Worm (Caenorhabditis elegans) whole organism, mixed stage, embryonic: Measurements from ENCODE around the gene drh-1.

Experiments
- M03D4.4 ChIP-seq: sonication (generic microtip); optimal IDR thresholded peaks from 2 replicates; lab custom pipeline; 2017; ENCODE audit warnings: mild to moderate bottlenecking, missing genetic modification characterization, missing compliant biosample characterization
- blmp-1 ChIP-seq: fragments of 150-350 bp; optimal IDR thresholded peaks from 2 replicates; lab custom pipeline; 2014; ENCODE audit warnings: missing biosample characterization, missing genetic modification characterization
- ceh-39 ChIP-seq: fragments of 150-350 bp; optimal IDR thresholded peaks from 2 replicates; lab custom pipeline; 2014; ENCODE audit warnings: missing biosample characterization, missing genetic modification characterization
- ceh-43 ChIP-seq: fragments of 200-800 bp; sonication (Bioruptor generic); optimal IDR thresholded peaks from 2 replicates; lab custom pipeline; 2018; ENCODE audit warnings: mild to moderate bottlenecking, missing genetic modification characterization, moderate library complexity, missing compliant biosample characterization
- ceh-83 ChIP-seq: fragments of 200-800 bp; sonication (Bioruptor generic); optimal IDR thresholded peaks from 2 replicates; lab custom pipeline; 2018; ENCODE audit warnings: mild to moderate bottlenecking, missing genetic modification characterization, missing compliant biosample characterization
- ces-1 ChIP-seq: fragments of 150-350 bp; optimal IDR thresholded peaks from 2 replicates; lab custom pipeline; 2014; ENCODE audit warnings: missing biosample characterization, missing genetic modification reagents, missing genetic modification characterization
- cnd-1 ChIP-seq: fragments of 200-800 bp; sonication (Bioruptor generic); optimal IDR thresholded peaks from 2 replicates; lab custom pipeline; 2018; ENCODE audit warnings: mild to moderate bottlenecking, missing genetic modification characterization, missing compliant biosample characterization
- drap-1 ChIP-seq: fragments of 200-800 bp; sonication (Bioruptor generic); optimal IDR thresholded peaks from 3 replicates; lab custom pipeline; 2018; ENCODE audit warnings: mild to moderate bottlenecking, missing genetic modification characterization, missing compliant biosample characterization
- elt-1 ChIP-seq: sonication (generic microtip); optimal IDR thresholded peaks from 2 replicates; lab custom pipeline; 2017; ENCODE audit warnings: missing genetic modification characterization, mild to moderate bottlenecking, missing compliant biosample characterization, antibody characterized with exemption, moderate library complexity, borderline replicate concordance; ENCODE audit not compliant: insufficient read depth
- elt-3 ChIP-seq: fragments of 150-350 bp; optimal IDR thresholded peaks from 2 replicates; lab custom pipeline; 2014; ENCODE audit warnings: missing biosample characterization, missing genetic modification characterization
- flh-1 ChIP-seq: fragments of 200-800 bp; sonication (Bioruptor generic); optimal IDR thresholded peaks from 2 replicates; lab custom pipeline; 2018; ENCODE audit warnings: mild to moderate bottlenecking, missing genetic modification characterization, moderate library complexity, missing compliant biosample characterization
- hlh-1 ChIP-seq: fragments of 150-350 bp; optimal IDR thresholded peaks from 2 replicates; lab custom pipeline; 2014; ENCODE audit warnings: missing biosample characterization, missing genetic modification reagents, missing genetic modification characterization
- lin-13 ChIP-seq: fragments of 150-350 bp; optimal IDR thresholded peaks from 2 replicates; lab custom pipeline; 2014; ENCODE audit warnings: missing biosample characterization, missing genetic modification characterization
- lsy-2 ChIP-seq: fragments of 150-350 bp; optimal IDR thresholded peaks from 2 replicates; lab custom pipeline; 2014; ENCODE audit warnings: missing biosample characterization, missing genetic modification characterization
- mab-5 ChIP-seq: fragments of 150-350 bp; optimal IDR thresholded peaks from 2 replicates; lab custom pipeline; 2014; ENCODE audit warnings: missing biosample characterization, missing genetic modification characterization
- mep-1 ChIP-seq: fragments of 150-350 bp; optimal IDR thresholded peaks from 2 replicates; lab custom pipeline; 2017; ENCODE audit warnings: missing biosample characterization, missing genetic modification reagents, missing genetic modification characterization, inconsistent platforms
- nhr-12 ChIP-seq: fragments of 150-350 bp; optimal IDR thresholded peaks from 2 replicates; lab custom pipeline; 2014; ENCODE audit warnings: missing biosample characterization, missing genetic modification characterization
- nhr-2 ChIP-seq: fragments of 150-350 bp; optimal IDR thresholded peaks from 2 replicates; lab custom pipeline; 2014; ENCODE audit warnings: missing biosample characterization, missing genetic modification characterization
- nhr-28 ChIP-seq: fragments of 150-350 bp; optimal IDR thresholded peaks from 2 replicates; lab custom pipeline; 2014; ENCODE audit warnings: missing biosample characterization, missing genetic modification characterization
- nhr-76 ChIP-seq: sonication (generic microtip); optimal IDR thresholded peaks from 2 replicates; lab custom pipeline; 2017; ENCODE audit warnings: missing biosample characterization, missing genetic modification characterization
- sem-2 ChIP-seq: fragments of 200-800 bp; sonication (Bioruptor generic); optimal IDR thresholded peaks from 2 replicates; lab custom pipeline; 2018; ENCODE audit warnings: mild to moderate bottlenecking, missing genetic modification characterization, missing compliant biosample characterization
- snpc-4 ChIP-seq: fragments of 150-350 bp; optimal IDR thresholded peaks from 2 replicates; lab custom pipeline; 2014; ENCODE audit warnings: missing biosample characterization, missing genetic modification characterization
- tbx-8 ChIP-seq: fragments of 200-800 bp; sonication (Bioruptor generic); optimal IDR thresholded peaks from 2 replicates; lab custom pipeline; 2018; ENCODE audit warnings: mild to moderate bottlenecking, missing genetic modification characterization, moderate library complexity, missing compliant biosample characterization
- unc-120 ChIP-seq: sonication (generic microtip); optimal IDR thresholded peaks from 2 replicates; lab custom pipeline; 2017; ENCODE audit warnings: missing genetic modification characterization, missing compliant biosample characterization; ENCODE audit not compliant: poor library complexity, severe bottlenecking
- unc-39 ChIP-seq: fragments of 150-350 bp; optimal IDR thresholded peaks from 2 replicates; lab custom pipeline; 2014; ENCODE audit warnings: missing biosample characterization, missing genetic modification characterization
- unc-62 ChIP-seq: fragments of 150-350 bp; optimal IDR thresholded peaks from 2 replicates; lab custom pipeline; 2014; ENCODE audit warnings: missing biosample characterization, missing genetic modification reagents, missing genetic modification characterization
- zip-8 ChIP-seq: fragments of 150-350 bp; optimal IDR thresholded peaks from 2 replicates; lab custom pipeline; 2014; ENCODE audit warnings: missing biosample characterization, missing genetic modification characterization
- ztf-11 ChIP-seq: fragments of 150-350 bp; optimal IDR thresholded peaks from 2 replicates; lab custom pipeline; 2014; ENCODE audit warnings: missing biosample characterization, missing genetic modification characterization

Gene drh-1

DNA sequence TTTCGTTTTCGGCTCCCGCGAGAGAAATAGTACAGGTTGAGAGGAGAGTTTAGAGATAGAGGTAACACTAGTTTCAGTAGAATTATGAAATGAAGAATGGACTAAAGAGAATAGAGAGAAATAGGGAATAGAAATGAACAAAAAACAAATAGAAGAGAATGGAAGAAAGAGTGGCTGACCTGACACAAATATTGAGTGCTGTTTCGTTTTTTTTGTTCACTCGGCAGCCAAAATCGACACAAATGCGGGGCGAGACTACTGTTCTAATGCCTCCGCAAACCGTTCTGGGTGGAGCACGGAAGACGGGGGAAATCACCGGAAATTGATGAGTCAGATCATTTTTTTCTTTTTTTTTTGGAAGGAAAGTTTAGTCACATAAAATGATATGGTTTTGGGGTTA lies 40.5 kb downstream of the drh-1 start:
- TF ChIP-seq elt-1 (no peak), drap-1 (GFP tag; lab: Kevin White, UChicago) (no peak), nhr-2 (tag; lab: Kevin White, UChicago) (no peak), ztf-11 (no peak), unc-39 (no peak), mab-5 (tag; lab: Kevin White, UChicago) (no peak), cnd-1 (tag; lab: Kevin White, UChicago) (no peak), ces-1 (no peak), snpc-4 (tag; lab: Kevin White, UChicago) (no peak), unc-120 (tag; lab: Kevin White, UChicago) (no peak), lin-13 (no peak), zip-8 (no peak), mep-1 (tag; lab: Kevin White, UChicago) (no peak), M03D4.4 (tag; lab: Kevin White, UChicago) (no peak), flh-1 (no peak), blmp-1 (tag; lab: Kevin White, UChicago) (no peak), nhr-12 (no peak), ceh-83 (GFP tag; lab: Kevin White, UChicago) (no peak), tbx-8 (GFP tag; lab: Kevin White, UChicago) (no peak)

DNA sequence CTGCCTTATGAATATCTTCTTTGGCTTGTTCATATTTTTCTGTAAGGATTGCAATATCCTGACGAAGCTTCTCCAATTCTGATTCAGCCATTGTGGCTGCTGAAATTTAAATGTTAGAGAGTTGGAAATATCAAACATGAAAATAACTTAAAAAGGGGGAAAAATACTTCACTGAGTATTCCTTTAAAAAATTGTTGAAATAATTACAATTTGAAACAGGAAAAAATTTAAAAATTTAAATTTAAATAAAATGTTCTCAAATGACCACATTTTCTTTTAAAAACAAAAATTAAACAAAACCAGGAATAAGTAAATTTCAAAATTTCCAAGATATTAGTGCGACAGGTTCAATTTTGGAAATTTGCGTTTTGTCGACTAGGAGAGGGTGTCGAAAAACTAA lies 40.9 kb downstream of the drh-1 start, which contains the start of gene bicd-1:
bicd-1 (minus strand) TSS at position 101 of the 400 bp plus-strand sequence.
- TF ChIP-seq ceh-39 (no peak), hlh-1 (tag; lab: Kevin White, UChicago) (no peak), unc-62 (GFP tag; lab: Kevin White, UChicago) (no peak), blmp-1 (tag; lab: Kevin White, UChicago) (no peak)

DNA sequence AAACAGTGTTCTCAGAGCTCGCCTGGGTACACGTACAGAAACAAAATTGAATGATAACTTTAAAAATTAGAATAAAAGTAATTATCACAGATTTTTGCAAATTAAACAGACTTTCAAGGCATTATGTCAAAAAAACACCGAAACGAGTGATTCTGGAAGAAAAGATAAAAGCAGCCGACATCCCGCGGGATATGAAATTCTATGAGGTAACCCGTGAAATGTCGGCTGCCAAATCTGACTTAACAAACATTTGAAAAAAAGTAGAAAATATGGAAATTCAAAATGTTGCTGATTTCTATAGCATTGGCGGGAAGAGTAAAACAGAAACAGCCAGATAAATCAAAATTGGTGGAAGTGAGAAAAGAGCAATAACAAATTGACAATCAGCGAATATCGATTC lies 47.5 kb downstream of the drh-1 start:
- no peak for TF ChIP-seq M03D4.4 (tag; lab: Kevin White, UChicago)
- no peak for TF ChIP-seq blmp-1 (tag; lab: Kevin White, UChicago)
- no peak for TF ChIP-seq snpc-4 (tag; lab: Kevin White, UChicago)
- TF ChIP-seq, all 35 proteins: peak for 0

- TF ChIP-seq hlh-1 (tag; lab: Kevin White, UChicago) (no peak), ceh-43 (GFP tag; lab: Kevin White, UChicago) (no peak), elt-1 (no peak), nhr-76 (tag; lab: Kevin White, UChicago) (no peak), nhr-28 (tag; lab: Kevin White, UChicago) (no peak), blmp-1 (tag; lab: Kevin White, UChicago) (no peak), elt-3 (no peak)
Observed at ce11 chrIV:6562039-6562438, 51.1 kb downstream of the drh-1 start.

DNA sequence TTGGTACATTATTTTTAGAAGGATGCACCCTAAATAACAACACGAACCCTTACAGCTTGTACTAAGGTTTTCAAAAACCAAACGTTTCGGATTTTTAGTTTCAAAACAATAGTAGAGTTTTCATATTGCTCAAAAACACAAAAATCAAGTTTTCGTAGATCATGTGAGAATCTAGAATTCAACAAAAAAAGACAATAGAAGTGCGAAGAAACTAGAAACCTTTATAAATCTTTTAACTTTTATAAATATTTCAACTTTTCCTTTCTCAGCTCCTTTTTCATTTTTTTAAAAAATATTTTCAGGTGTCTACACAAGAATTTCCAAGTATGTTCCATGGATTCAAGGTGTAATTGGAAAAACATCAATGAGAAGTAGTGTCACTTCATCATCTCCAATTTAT lies 52.7 kb downstream of the drh-1 start, which contains the start of gene best-9:
best-9 (plus strand) TSS at position 301 of the 400 bp plus-strand sequence.
- TF ChIP-seq ceh-83 (GFP tag; lab: Kevin White, UChicago), result no peak
- no peak for TF ChIP-seq hlh-1 (tag; lab: Kevin White, UChicago)
- no peak for TF ChIP-seq M03D4.4 (tag; lab: Kevin White, UChicago)
- TF ChIP-seq nhr-2 (tag; lab: Kevin White, UChicago), result no peak
- TF ChIP-seq ceh-43 (GFP tag; lab: Kevin White, UChicago), result no peak
- no peak for TF ChIP-seq lsy-2 (tag; lab: Kevin White, UChicago)
- TF ChIP-seq sem-2, result no peak
- no peak for TF ChIP-seq ces-1
- TF ChIP-seq elt-3, result no peak
- no peak for TF ChIP-seq unc-62 (GFP tag; lab: Kevin White, UChicago)
- no peak for TF ChIP-seq nhr-76 (tag; lab: Kevin White, UChicago)
- no peak for TF ChIP-seq lin-13
